Worm (Caenorhabditis elegans) whole organism, young adult: ENCODE measurements around the gene nsy-7.

Experiments
- C06A6.2 ChIP-seq: fragments of 200-800 bp; sonication (Bioruptor generic); conservative IDR thresholded peaks from 2 replicates; pipeline ENCODE4 v1.3.6; 2022; ENCODE audit warnings: missing genetic modification characterization, missing compliant biosample characterization
- F22D6.2 ChIP-seq: sonication (generic microtip); optimal IDR thresholded peaks from 2 replicates; lab custom pipeline; 2016; ENCODE audit warnings: mild to moderate bottlenecking, missing genetic modification characterization, missing compliant biosample characterization
- F33H1.4 ChIP-seq: fragments of 200-800 bp; sonication (Bioruptor generic); IDR thresholded peaks from 2 replicates; pipeline ENCODE4 v1.3.6; 2022; ENCODE audit warnings: missing genetic modification reagents, missing genetic modification characterization, missing compliant biosample characterization
- F39B2.1 ChIP-seq: fragments of 200-800 bp; sonication (Bioruptor generic); IDR thresholded peaks from 2 replicates; pipeline ENCODE4 v1.3.6; 2022; ENCODE audit warnings: missing genetic modification reagents, missing genetic modification characterization, missing compliant biosample characterization
- F49E8.2 ChIP-seq: sonication (generic microtip); optimal IDR thresholded peaks from 3 replicates; lab custom pipeline; 2017; ENCODE audit warnings: missing genetic modification characterization, mild to moderate bottlenecking, missing compliant biosample characterization, antibody characterized with exemption, moderate library complexity; ENCODE audit not compliant: insufficient read depth
- Y53G8AR.9 ChIP-seq: fragments of 200-800 bp; sonication (Bioruptor generic); conservative IDR thresholded peaks from 2 replicates; pipeline ENCODE4 v1.3.6; 2022; ENCODE audit warnings: missing genetic modification reagents, missing genetic modification characterization, missing compliant biosample characterization
- Y67H2A.10 ChIP-seq: fragments of 200-800 bp; sonication (Bioruptor generic); conservative IDR thresholded peaks from 2 replicates; pipeline ENCODE4 v1.3.6; 2022; ENCODE audit warnings: missing genetic modification reagents, missing genetic modification characterization, missing compliant biosample characterization
- akir-1 ChIP-seq: fragments of 200-800 bp; sonication (Bioruptor generic); optimal IDR thresholded peaks from 2 replicates; lab custom pipeline; 2018; ENCODE audit warnings: mild to moderate bottlenecking, missing genetic modification characterization, moderate library complexity, missing compliant biosample characterization
- ama-1 ChIP-seq, 3 experiments: fragments of 150-350 bp in 1 of 3; sonication (generic microtip) in 2 of 3; optimal IDR thresholded peaks; 2 replicates each; lab custom pipeline; 2014 to 2018; ENCODE audit warnings: missing biosample characterization in 2 of 3, missing genetic modification characterization in 2 of 3, missing genetic modification reagents in 2 of 3
- atf-7 ChIP-seq: sonication (generic microtip); optimal IDR thresholded peaks from 2 replicates; lab custom pipeline; 2017; ENCODE audit warnings: mild to moderate bottlenecking, missing genetic modification characterization, missing compliant biosample characterization
- attf-3 ChIP-seq: fragments of 200-800 bp; sonication (Bioruptor generic); conservative IDR thresholded peaks from 2 replicates; pipeline ENCODE4 v1.3.6; 2022; ENCODE audit warnings: missing genetic modification reagents, missing genetic modification characterization, missing compliant biosample characterization
- attf-6 ChIP-seq: fragments of 200-800 bp; sonication (Bioruptor generic); IDR thresholded peaks from 2 replicates; pipeline ENCODE4 v1.3.6; 2022; ENCODE audit warnings: missing genetic modification reagents, missing genetic modification characterization, missing compliant biosample characterization
- bed-1 ChIP-seq: fragments of 200-800 bp; sonication (Bioruptor generic); IDR thresholded peaks from 2 replicates; pipeline ENCODE4 v1.3.6; 2022; ENCODE audit warnings: missing genetic modification reagents, missing genetic modification characterization, missing compliant biosample characterization
- cebp-1 ChIP-seq, 2 experiments: fragments of 200-800 bp in 1 of 2; sonication (Bioruptor generic) in 1 of 2; sonication (generic microtip) in 1 of 2; IDR thresholded peaks in 1 of 2; optimal IDR thresholded peaks in 1 of 2; 2 replicates each; pipeline versions ENCODE4 v1.3.6 to Lab custom; 2017 to 2022; ENCODE audit warnings: missing compliant biosample characterization in 2 of 2, missing genetic modification characterization in 2 of 2, mild to moderate bottlenecking in 1 of 2, missing genetic modification reagents in 1 of 2, moderate library complexity in 1 of 2
- ceh-100 ChIP-seq: fragments of 200-800 bp; sonication (Bioruptor generic); IDR thresholded peaks from 2 replicates; pipeline ENCODE4 v1.3.6; 2022; ENCODE audit warnings: missing genetic modification reagents, missing genetic modification characterization, missing compliant biosample characterization
- chd-7 ChIP-seq: sonication (generic microtip); optimal IDR thresholded peaks from 2 replicates; lab custom pipeline; 2016; ENCODE audit warnings: mild to moderate bottlenecking, missing genetic modification characterization, moderate library complexity, missing compliant biosample characterization
- die-1 ChIP-seq: sonication (generic microtip); optimal IDR thresholded peaks from 2 replicates; lab custom pipeline; 2016; ENCODE audit warnings: missing genotype, mild to moderate bottlenecking, missing genetic modification characterization, missing compliant biosample characterization
- dpff-1 ChIP-seq: sonication (generic microtip); optimal IDR thresholded peaks from 2 replicates; lab custom pipeline; 2017; ENCODE audit warnings: mild to moderate bottlenecking, missing genetic modification characterization, missing compliant biosample characterization
- hmg-1.2 ChIP-seq: fragments of 200-800 bp; sonication (Bioruptor generic); IDR thresholded peaks from 2 replicates; pipeline ENCODE4 v1.3.6; 2022; ENCODE audit warnings: missing genetic modification reagents, missing genetic modification characterization, missing compliant biosample characterization
- lin-40 ChIP-seq: sonication (generic microtip); optimal IDR thresholded peaks from 2 replicates; lab custom pipeline; 2016; ENCODE audit warnings: missing genetic modification characterization, mild to moderate bottlenecking, missing compliant biosample characterization, missing genotype, missing genetic modification reagents
- lin-54 ChIP-seq: fragments of 200-800 bp; sonication (Bioruptor generic); optimal IDR thresholded peaks from 2 replicates; lab custom pipeline; 2018; ENCODE audit warnings: mild to moderate bottlenecking, missing genetic modification characterization, missing compliant biosample characterization
- lsy-27 ChIP-seq: sonication (generic microtip); optimal IDR thresholded peaks from 2 replicates; lab custom pipeline; 2017; ENCODE audit warnings: missing genetic modification characterization, mild to moderate bottlenecking, missing compliant biosample characterization, antibody characterized with exemption, missing genotype, borderline replicate concordance; ENCODE audit not compliant: insufficient read depth
- mcd-1 ChIP-seq: fragments of 200-800 bp; sonication (Bioruptor generic); IDR thresholded peaks from 2 replicates; pipeline ENCODE4 v1.3.6; 2022; ENCODE audit warnings: missing genetic modification reagents, missing genetic modification characterization, missing compliant biosample characterization
- mxl-1 ChIP-seq: sonication (generic microtip); optimal IDR thresholded peaks from 2 replicates; lab custom pipeline; 2016; ENCODE audit warnings: missing genetic modification characterization, missing compliant biosample characterization
- nfya-1 ChIP-seq: sonication (generic microtip); optimal IDR thresholded peaks from 2 replicates; lab custom pipeline; 2017; ENCODE audit warnings: antibody characterized with exemption, missing compliant biosample characterization, missing genetic modification characterization, borderline replicate concordance; ENCODE audit not compliant: insufficient read depth
- pha-4 ChIP-seq: fragments of 150-350 bp; sonication (generic microtip); optimal IDR thresholded peaks from 2 replicates; lab custom pipeline; 2014; ENCODE audit warnings: missing biosample characterization, missing genetic modification reagents, missing genetic modification characterization
- rcor-1 ChIP-seq: fragments of 200-800 bp; sonication (Bioruptor generic); IDR thresholded peaks from 2 replicates; pipeline ENCODE4 v1.3.6; 2022; ENCODE audit warnings: missing genetic modification reagents, missing genetic modification characterization, missing compliant biosample characterization
- sea-2 ChIP-seq: fragments of 200-800 bp; sonication (Bioruptor generic); IDR thresholded peaks from 2 replicates; pipeline ENCODE4 v1.3.6; 2022; ENCODE audit warnings: missing genetic modification characterization, missing compliant biosample characterization
- snpc-4 ChIP-seq, 5 experiments: fragments of 150-350 bp in 1 of 5; sonication (generic microtip) in 4 of 5; optimal IDR thresholded peaks; 2 replicates each; lab custom pipeline; 2014 to 2018; ENCODE audit warnings: missing genetic modification characterization in 5 of 5, missing biosample characterization in 3 of 5, antibody characterized with exemption in 2 of 5, mild to moderate bottlenecking in 2 of 5, missing compliant biosample characterization in 2 of 5, missing genotype in 2 of 5, moderate library complexity in 2 of 5, missing genetic modification reagents in 1 of 5
- somi-1 ChIP-seq: fragments of 200-800 bp; sonication (Bioruptor generic); optimal IDR thresholded peaks from 2 replicates; lab custom pipeline; 2018; ENCODE audit warnings: mild to moderate bottlenecking, missing genetic modification characterization, missing compliant biosample characterization
- tbp1 ChIP-seq: fragments of 200-800 bp; sonication (Bioruptor generic); optimal IDR thresholded peaks from 2 replicates; lab custom pipeline; 2018; ENCODE audit warnings: mild to moderate bottlenecking, missing genetic modification characterization, missing compliant biosample characterization
- tlf-1 ChIP-seq: fragments of 200-800 bp; sonication (Bioruptor generic); optimal IDR thresholded peaks from 2 replicates; lab custom pipeline; 2018; ENCODE audit warnings: mild to moderate bottlenecking, missing genetic modification characterization, missing compliant biosample characterization
- unc-62 ChIP-seq: fragments of 150-350 bp; optimal IDR thresholded peaks from 2 replicates; lab custom pipeline; 2014; ENCODE audit warnings: missing biosample characterization, missing genetic modification reagents, missing genetic modification characterization
- zfh-2 ChIP-seq: fragments of 200-800 bp; sonication (Bioruptor generic); conservative IDR thresholded peaks from 2 replicates; pipeline ENCODE4 v1.3.6; 2022; ENCODE audit warnings: missing genetic modification reagents, missing genetic modification characterization, missing compliant biosample characterization
- ztf-28 ChIP-seq: fragments of 200-800 bp; sonication (Bioruptor generic); IDR thresholded peaks from 2 replicates; pipeline ENCODE4 v1.3.6; 2022; ENCODE audit warnings: missing genetic modification reagents, missing genetic modification characterization, missing compliant biosample characterization

Gene nsy-7

ce11 chrIV:8043722-8044121, 42.7 kb downstream of the nsy-7 start:
- TF ChIP-seq atf-7 (tag; lab: Kevin White, UChicago) (peak; percentile 13), lin-54 (GFP tag; lab: Kevin White, UChicago) (no peak)

DNA sequence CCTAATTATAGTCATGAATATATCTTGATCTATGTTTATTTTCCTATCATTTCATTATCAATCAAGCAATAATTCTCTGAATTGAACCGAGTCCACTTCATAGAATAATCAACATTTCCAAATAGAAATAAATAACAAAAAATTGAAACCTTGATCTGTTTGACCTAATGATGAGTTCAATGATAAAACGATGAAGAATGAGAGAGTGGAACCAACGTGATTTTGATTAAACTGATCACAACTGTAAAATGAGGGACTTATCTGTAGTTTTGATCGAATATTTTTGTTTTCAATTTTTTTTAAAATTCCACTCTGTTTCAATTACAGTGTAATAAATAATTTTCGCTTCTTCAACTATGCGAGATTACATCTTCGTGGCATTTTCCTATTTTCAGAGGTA, 43.6 kb downstream of the nsy-7 start:
- TF ChIP-seq dpff-1 (tag; lab: Kevin White, UChicago): no peak
- no peak for TF ChIP-seq Y67H2A.10 (GFP tag; lab: Robert Waterston, UW)
- no peak for TF ChIP-seq Y53G8AR.9
- no peak for TF ChIP-seq attf-6 (GFP tag; lab: Robert Waterston, UW)
- TF ChIP-seq F33H1.4 (GFP tag; lab: Robert Waterston, UW): no peak
- no peak for TF ChIP-seq pha-4 (tag; lab: Kevin White, UChicago)
- TF ChIP-seq attf-3 (GFP tag; lab: Robert Waterston, UW): no peak
- no peak for TF ChIP-seq ama-1 (optimal IDR thresholded peaks at IDR 0.05; lab: Kevin White, UChicago)
- TF ChIP-seq ama-1 (GFP tag; optimal IDR thresholded peaks at IDR 0.05; lab: Kevin White, UChicago): no peak
- no peak for TF ChIP-seq hmg-1.2 (GFP tag; lab: Robert Waterston, UW)
- no peak for TF ChIP-seq tlf-1 (GFP tag; lab: Kevin White, UChicago)
- no peak for TF ChIP-seq snpc-4 (GFP tag; optimal IDR thresholded peaks at IDR 0.05; lab: Kevin White, UChicago)
- no peak for TF ChIP-seq snpc-4 (tag; optimal IDR thresholded peaks at IDR 0.05; lab: Kevin White, UChicago)
- no peak for TF ChIP-seq lin-54 (GFP tag; lab: Kevin White, UChicago)
- no peak for TF ChIP-seq ceh-100 (GFP tag; lab: Robert Waterston, UW)
- TF ChIP-seq akir-1: no peak
- TF ChIP-seq rcor-1 (GFP tag; lab: Robert Waterston, UW): no peak

- TF ChIP-seq tbp1 (no peak), F22D6.2 (tag; lab: Kevin White, UChicago) (no peak), somi-1 (GFP tag; lab: Kevin White, UChicago) (peak; percentile 56), C06A6.2 (0 out of 2 replicates have a peak, but pooled peaks have one; percentile 23), lin-40 (tag; lab: Kevin White, UChicago) (peak; percentile 56), akir-1 (no peak)
Measured at ce11 chrIV:8042005-8042404, 44.4 kb downstream of the nsy-7 start.

DNA sequence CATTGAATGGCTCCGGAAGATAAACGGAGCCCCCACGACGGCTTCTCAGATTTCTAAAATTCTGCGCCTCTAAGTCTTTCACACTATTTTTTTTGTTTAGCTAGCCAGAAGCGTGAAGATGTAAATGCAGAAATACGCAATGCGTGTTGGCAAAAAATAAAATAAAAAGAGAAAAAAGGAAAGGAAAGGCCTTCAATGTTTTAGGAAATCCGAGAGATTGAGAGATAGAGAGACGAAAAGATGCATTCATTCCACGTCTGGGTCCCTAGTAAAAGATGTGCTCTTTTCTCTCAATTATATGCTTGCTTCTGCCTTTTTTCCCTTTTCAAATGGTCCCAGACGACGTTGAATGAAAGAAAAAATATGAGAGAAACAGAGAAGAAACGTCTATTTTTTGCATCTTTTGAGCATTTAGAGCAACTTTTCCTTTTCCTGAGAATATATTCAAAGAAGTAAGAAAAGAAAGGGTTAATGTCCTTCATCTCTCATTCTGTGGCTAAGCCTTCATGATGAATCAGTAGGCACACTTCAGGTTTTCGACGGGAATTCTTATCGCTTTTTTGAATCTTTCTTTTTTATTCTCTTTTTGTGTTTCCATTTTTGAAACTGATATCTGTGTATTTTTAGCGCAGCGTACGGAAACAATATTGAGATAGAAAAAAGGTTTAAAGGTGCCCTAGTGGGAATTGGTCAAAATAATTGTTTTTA, 45.7 kb downstream of the nsy-7 start:
- TF ChIP-seq sea-2 (GFP tag; lab: Robert Waterston, UW) (no peak), mxl-1 (no peak)
- TF ChIP-seq, all 124 proteins: peak for 0

- TF ChIP-seq ama-1 (optimal IDR thresholded peaks at IDR 0.05; lab: Kevin White, UChicago) (no peak), ama-1 (GFP tag; optimal IDR thresholded peaks at IDR 0.05; lab: Kevin White, UChicago) (no peak), lin-40 (tag; lab: Kevin White, UChicago) (no peak), cebp-1 (GFP tag; IDR thresholded peaks at IDR 0.05; lab: Robert Waterston, UW) (no peak), cebp-1 (tag; optimal IDR thresholded peaks at IDR 0.05; lab: Kevin White, UChicago) (no peak), bed-1 (GFP tag; lab: Robert Waterston, UW) (no peak), lsy-27 (tag; lab: Kevin White, UChicago) (no peak), ztf-28 (GFP tag; lab: Robert Waterston, UW) (no peak), F49E8.2 (no peak), F39B2.1 (GFP tag; lab: Robert Waterston, UW) (no peak), zfh-2 (no peak), die-1 (tag; lab: Kevin White, UChicago) (no peak), mcd-1 (GFP tag; lab: Robert Waterston, UW) (no peak), unc-62 (GFP tag; lab: Kevin White, UChicago) (no peak), chd-7 (tag; lab: Kevin White, UChicago) (no peak), nfya-1 (tag; lab: Kevin White, UChicago) (no peak)
- TF ChIP-seq, all 124 proteins: peak for 0
Measured at ce11 chrIV:8036492-8036891, 50.0 kb downstream of the nsy-7 start.
